Worm (Caenorhabditis elegans) whole organism, L4 larva: Measurements from ENCODE around the gene fubl-1.

Experiments
- F10B5.3 ChIP-seq: sonication (generic microtip); optimal IDR thresholded peaks from 2 replicates; lab custom pipeline; 2016; ENCODE audit warnings: mild to moderate bottlenecking, missing genetic modification characterization, missing compliant biosample characterization
- F26F4.8 ChIP-seq: fragments of 200-800 bp; sonication (Bioruptor generic); conservative IDR thresholded peaks from 2 replicates; pipeline ENCODE4 v1.3.6; 2022; ENCODE audit warnings: missing genetic modification characterization, missing compliant biosample characterization
- Y48G9A.11 ChIP-seq: fragments of 200-800 bp; sonication (Bioruptor generic); IDR thresholded peaks from 2 replicates; pipeline ENCODE4 v1.3.6; 2022; ENCODE audit warnings: missing genetic modification reagents, missing genetic modification characterization, missing compliant biosample characterization
- aha-1 ChIP-seq: fragments of 150-350 bp; peaks from one replicate; lab custom pipeline; 2014; ENCODE audit warnings: missing biosample characterization, missing genetic modification characterization
- ama-1 ChIP-seq: fragments of 150-350 bp; optimal IDR thresholded peaks from 2 replicates; lab custom pipeline; 2014; ENCODE audit warnings: inconsistent platforms, mixed read lengths
- ceh-28 ChIP-seq: fragments of 150-350 bp; optimal IDR thresholded peaks from 2 replicates; lab custom pipeline; 2014; ENCODE audit warnings: missing biosample characterization, missing genetic modification reagents, missing genetic modification characterization
- ceh-32 ChIP-seq: sonication (generic microtip); optimal IDR thresholded peaks from 2 replicates; lab custom pipeline; 2016; ENCODE audit warnings: mild to moderate bottlenecking, missing genetic modification characterization, missing compliant biosample characterization; ENCODE audit not compliant: poor library complexity
- ceh-62 ChIP-seq: sonication (generic microtip); optimal IDR thresholded peaks from 2 replicates; lab custom pipeline; 2017; ENCODE audit warnings: missing biosample characterization, missing genetic modification characterization
- daf-16 ChIP-seq, 3 experiments: sonication (generic microtip); optimal IDR thresholded peaks; 2 replicates each; lab custom pipeline; 2016 to 2017; ENCODE audit warnings: missing genetic modification characterization in 3 of 3, missing genetic modification reagents in 3 of 3, mild to moderate bottlenecking in 2 of 3, missing compliant biosample characterization in 2 of 3, missing biosample characterization in 1 of 3, moderate library complexity in 1 of 3
- dmd-6 ChIP-seq: fragments of 200-800 bp; sonication (Bioruptor generic); IDR thresholded peaks from 2 replicates; pipeline ENCODE4 v1.3.6; 2022; ENCODE audit warnings: missing genetic modification reagents, missing genetic modification characterization, missing compliant biosample characterization
- dve-1 ChIP-seq: sonication (generic microtip); optimal IDR thresholded peaks from 2 replicates; lab custom pipeline; 2017; ENCODE audit warnings: antibody characterized with exemption, mild to moderate bottlenecking, missing genetic modification characterization, missing compliant biosample characterization; ENCODE audit not compliant: insufficient read depth
- fkh-10 ChIP-seq: fragments of 150-350 bp; optimal IDR thresholded peaks from 2 replicates; lab custom pipeline; 2014; ENCODE audit warnings: missing biosample characterization, missing genetic modification reagents, missing genetic modification characterization
- hif-1 ChIP-seq, 2 experiments: sonication (generic microtip); optimal IDR thresholded peaks; 2 replicates each; lab custom pipeline; 2016 to 2017; ENCODE audit warnings: missing compliant biosample characterization in 2 of 2, missing genetic modification characterization in 2 of 2, missing genetic modification reagents in 2 of 2, missing genotype in 2 of 2, mild to moderate bottlenecking in 1 of 2
- hlh-11 ChIP-seq: fragments of 200-800 bp; sonication (Bioruptor generic); optimal IDR thresholded peaks from 2 replicates; lab custom pipeline; 2018; ENCODE audit warnings: mild to moderate bottlenecking, missing genetic modification characterization, missing compliant biosample characterization
- hmg-1.1 ChIP-seq: fragments of 200-800 bp; sonication (Bioruptor generic); IDR thresholded peaks from 2 replicates; pipeline ENCODE4 v1.3.6; 2022; ENCODE audit warnings: missing genetic modification reagents, missing genetic modification characterization, missing compliant biosample characterization
- lin-1 ChIP-seq: fragments of 200-800 bp; sonication (Bioruptor generic); IDR thresholded peaks from 2 replicates; pipeline ENCODE4 v1.3.6; 2022; ENCODE audit warnings: missing genetic modification reagents, missing genetic modification characterization, missing compliant biosample characterization
- lin-39 ChIP-seq: fragments of 150-350 bp; optimal IDR thresholded peaks from 2 replicates; lab custom pipeline; 2014; ENCODE audit warnings: missing biosample characterization, missing genetic modification reagents, missing genetic modification characterization
- mdl-1 ChIP-seq, 2 experiments: fragments of 150-350 bp in 1 of 2; sonication (generic microtip) in 1 of 2; optimal IDR thresholded peaks; 2 replicates each; lab custom pipeline; 2014 to 2017; ENCODE audit warnings: missing biosample characterization in 2 of 2, missing genetic modification characterization in 2 of 2
- mdt-29 ChIP-seq: fragments of 200-800 bp; sonication (Bioruptor generic); IDR thresholded peaks from 2 replicates; pipeline ENCODE4 v1.3.6; 2022; ENCODE audit warnings: missing genetic modification reagents, missing genetic modification characterization, missing compliant biosample characterization
- mep-1 ChIP-seq: fragments of 150-350 bp; sonication (generic microtip); optimal IDR thresholded peaks from 3 replicates; lab custom pipeline; 2014; ENCODE audit warnings: missing biosample characterization, missing genetic modification characterization
- nhr-25 ChIP-seq: sonication (generic microtip); optimal IDR thresholded peaks from 2 replicates; lab custom pipeline; 2017; ENCODE audit warnings: missing genetic modification characterization, mild to moderate bottlenecking, missing compliant biosample characterization, antibody characterized with exemption, moderate library complexity, borderline replicate concordance; ENCODE audit not compliant: insufficient read depth
- nhr-28 ChIP-seq: fragments of 150-350 bp; optimal IDR thresholded peaks from 2 replicates; lab custom pipeline; 2014; ENCODE audit warnings: missing biosample characterization, missing genetic modification characterization
- nhr-42 ChIP-seq: fragments of 200-800 bp; sonication (Bioruptor generic); IDR thresholded peaks from 2 replicates; pipeline ENCODE4 v1.3.6; 2022; ENCODE audit warnings: missing genetic modification characterization, missing compliant biosample characterization
- nhr-6 ChIP-seq: fragments of 150-350 bp; optimal IDR thresholded peaks from 2 replicates; lab custom pipeline; 2014; ENCODE audit warnings: missing biosample characterization, missing genetic modification characterization
- nhr-77 ChIP-seq: fragments of 150-350 bp; optimal IDR thresholded peaks from 2 replicates; lab custom pipeline; 2014; ENCODE audit warnings: missing biosample characterization, missing genetic modification characterization
- php-3 ChIP-seq: fragments of 200-800 bp; sonication (Bioruptor generic); IDR thresholded peaks from 2 replicates; pipeline ENCODE4 v1.3.6; 2022; ENCODE audit warnings: missing genetic modification reagents, missing genetic modification characterization, missing compliant biosample characterization
- pqm-1 ChIP-seq: sonication (generic microtip); optimal IDR thresholded peaks from 2 replicates; lab custom pipeline; 2017; ENCODE audit warnings: missing biosample characterization, missing genetic modification characterization
- rbr-2 ChIP-seq: sonication (generic microtip); optimal IDR thresholded peaks from 2 replicates; lab custom pipeline; 2016; ENCODE audit warnings: missing genotype, missing genetic modification characterization, missing compliant biosample characterization
- snpc-4 ChIP-seq: fragments of 150-350 bp; optimal IDR thresholded peaks from 2 replicates; lab custom pipeline; 2014; ENCODE audit warnings: missing biosample characterization, missing genetic modification characterization
- unc-62 ChIP-seq, 3 experiments: fragments of 150-350 bp in 1 of 3; sonication (generic microtip); optimal IDR thresholded peaks in 2 of 3; peaks in 1 of 3; 1 replicate in 1 of 3; 2 replicates in 2 of 3; lab custom pipeline; 2014 to 2017; ENCODE audit warnings: missing biosample characterization in 3 of 3, missing genetic modification characterization in 3 of 3, missing genetic modification reagents in 3 of 3, missing genotype in 1 of 3

Gene fubl-1

ce11 chrV:10281374-10281773, 42.7 kb upstream of the fubl-1 start, which contains the start of gene lys-2:
Gene lys-2 (minus strand): TSS chrV:10281474.
- TF ChIP-seq lin-1 (0 out of 2 replicates have a peak, but pooled peaks have one; percentile 32), aha-1 (tag; lab: Kevin White, UChicago) (peak; percentile 29), nhr-28 (tag; lab: Kevin White, UChicago) (peak; percentile 82), pqm-1 (tag; lab: Kevin White, UChicago) (peak; percentile 88), dve-1 (tag; lab: Kevin White, UChicago) (peak; percentile 39), nhr-25 (tag; lab: Kevin White, UChicago) (no peak), snpc-4 (no peak), dmd-6 (peak; percentile 80), nhr-6 (tag; lab: Kevin White, UChicago) (peak; percentile 42), daf-16 (GFP tag; optimal IDR thresholded peaks at IDR 0.05; lab: Kevin White, UChicago) (no peak), daf-16 (tag; optimal IDR thresholded peaks at IDR 0.05; lab: Kevin White, UChicago) (peak; percentile 94), mdt-29 (GFP tag; lab: Robert Waterston, UW) (no peak)

- TF ChIP-seq F26F4.8 (GFP tag; lab: Robert Waterston, UW) (no peak), pqm-1 (tag; lab: Kevin White, UChicago) (peak; percentile 69), php-3 (GFP tag; lab: Robert Waterston, UW) (peak; percentile 82), dmd-6 (peak; percentile 63), ceh-62 (tag; lab: Kevin White, UChicago) (no peak), F10B5.3 (tag; lab: Kevin White, UChicago) (no peak), hif-1 (tag; optimal IDR thresholded peaks at IDR 0.05; lab: Kevin White, UChicago) (peak in 1 of 2 experiments; percentile 18), nhr-28 (tag; lab: Kevin White, UChicago) (peak; percentile 70), daf-16 (GFP tag; optimal IDR thresholded peaks at IDR 0.05; lab: Kevin White, UChicago) (no peak), daf-16 (tag; optimal IDR thresholded peaks at IDR 0.05; lab: Kevin White, UChicago) (peak; percentile 88), hlh-11 (peak; percentile 46), dve-1 (tag; lab: Kevin White, UChicago) (peak; percentile 83), nhr-77 (tag; lab: Kevin White, UChicago) (peak; percentile 28), mdl-1 (tag; optimal IDR thresholded peaks at IDR 0.05; lab: Kevin White, UChicago) (no peak)
- TF ChIP-seq, all 104 proteins: peak for 9
Measured at ce11 chrV:10280112-10280511, 41.4 kb upstream of the fubl-1 start.

- TF ChIP-seq ceh-62 (tag; lab: Kevin White, UChicago) (no peak), nhr-77 (tag; lab: Kevin White, UChicago) (peak; percentile 8), pqm-1 (tag; lab: Kevin White, UChicago) (peak; percentile 92), daf-16 (GFP tag; optimal IDR thresholded peaks at IDR 0.05; lab: Kevin White, UChicago) (no peak), daf-16 (tag; optimal IDR thresholded peaks at IDR 0.05; lab: Kevin White, UChicago) (peak; percentile 60), dmd-6 (peak; percentile 55), hif-1 (tag; optimal IDR thresholded peaks at IDR 0.05; lab: Kevin White, UChicago) (no peak), hlh-11 (peak; percentile 48), nhr-28 (tag; lab: Kevin White, UChicago) (peak; percentile 68), dve-1 (tag; lab: Kevin White, UChicago) (peak; percentile 24), Y48G9A.11 (GFP tag; lab: Robert Waterston, UW) (no peak)
Measured at ce11 chrV:10277579-10277978, 38.9 kb upstream of the fubl-1 start, which contains the start of gene lys-1. Gene lys-1 (plus strand): TSS chrV:10277904.

- no peak for TF ChIP-seq ama-1 (lab: Kevin White, UChicago)
- TF ChIP-seq unc-62 (GFP tag; optimal IDR thresholded peaks at IDR 0.05 in 1 of 2; lab: Kevin White, UChicago): peak in 1 of 2 experiments; percentile 36
- TF ChIP-seq unc-62 (tag; optimal IDR thresholded peaks at IDR 0.05; lab: Kevin White, UChicago): no peak
Measured at ce11 chrV:10276038-10276437, 37.4 kb upstream of the fubl-1 start.

ce11 chrV:10275619-10276018, 37.0 kb upstream of the fubl-1 start, which contains the start of gene Y22F5A.11:
Gene Y22F5A.11 (minus strand): TSS chrV:10275646.
- no peak for TF ChIP-seq ama-1 (lab: Kevin White, UChicago)
- peak; percentile 41 for TF ChIP-seq mep-1 (tag; lab: Kevin White, UChicago)
- no peak for TF ChIP-seq nhr-42 (GFP tag; lab: Robert Waterston, UW)
- TF ChIP-seq ceh-28 (tag; lab: Kevin White, UChicago): no peak
- no peak for TF ChIP-seq lin-39 (tag; lab: Kevin White, UChicago)
- TF ChIP-seq ceh-32 (tag; lab: Kevin White, UChicago): no peak
- peak; percentile 23; the same call in 1 of the 2 replicates for TF ChIP-seq hmg-1.1 (GFP tag; lab: Robert Waterston, UW)
- TF ChIP-seq rbr-2 (tag; lab: Kevin White, UChicago): peak; percentile 11
- peak; percentile 18 for TF ChIP-seq fkh-10 (GFP tag; lab: Kevin White, UChicago)
